Worm (Caenorhabditis elegans) whole organism, L1 larva: Measurements from ENCODE around the gene lron-1.

Experiments
- C16A3.4 ChIP-seq: fragments of 150-350 bp; optimal IDR thresholded peaks from 2 replicates; lab custom pipeline; 2014; ENCODE audit warnings: missing biosample characterization, missing genetic modification characterization
- ama-1 ChIP-seq: fragments of 150-350 bp; optimal IDR thresholded peaks from 2 replicates; lab custom pipeline; 2014
- ceh-8 ChIP-seq: fragments of 200-800 bp; sonication (Bioruptor generic); optimal IDR thresholded peaks from 2 replicates; lab custom pipeline; 2018; ENCODE audit warnings: mild to moderate bottlenecking, missing genetic modification characterization, moderate library complexity, missing compliant biosample characterization
- ceh-82 ChIP-seq, 3 experiments: fragments of 150-350 bp in 1 of 3; sonication (generic microtip) in 2 of 3; optimal IDR thresholded peaks; 2 replicates each; lab custom pipeline; 2014 to 2017; ENCODE audit warnings: missing biosample characterization in 3 of 3, missing genetic modification characterization in 3 of 3
- dsc-1 ChIP-seq: sonication (generic microtip); optimal IDR thresholded peaks from 2 replicates; lab custom pipeline; 2016; ENCODE audit warnings: mild to moderate bottlenecking, missing genetic modification characterization, missing compliant biosample characterization
- efl-1 ChIP-seq, 4 experiments: fragments of 150-350 bp; optimal IDR thresholded peaks in 3 of 4; peaks in 1 of 4; 1 replicate in 1 of 4; 2 replicates in 3 of 4; lab custom pipeline; 2014; ENCODE audit warnings: missing biosample characterization in 2 of 4, missing genetic modification characterization in 2 of 4, missing genetic modification reagents in 2 of 4
- elt-2 ChIP-seq: sonication (generic microtip); optimal IDR thresholded peaks from 2 replicates; lab custom pipeline; 2016; ENCODE audit warnings: missing genetic modification characterization, mild to moderate bottlenecking, inconsistent platforms, missing compliant biosample characterization, missing genetic modification reagents
- fkh-10 ChIP-seq: sonication (generic microtip); optimal IDR thresholded peaks from 2 replicates; lab custom pipeline; 2017; ENCODE audit warnings: missing biosample characterization, missing genetic modification reagents, missing genetic modification characterization
- fkh-4 ChIP-seq: sonication (generic microtip); optimal IDR thresholded peaks from 2 replicates; lab custom pipeline; 2016; ENCODE audit warnings: missing compliant biosample characterization, missing genetic modification characterization, borderline replicate concordance
- fkh-8 ChIP-seq: sonication (generic microtip); optimal IDR thresholded peaks from 2 replicates; lab custom pipeline; 2016; ENCODE audit warnings: mild to moderate bottlenecking, missing genetic modification characterization, missing compliant biosample characterization
- grh-1 ChIP-seq: fragments of 200-800 bp; sonication (Bioruptor generic); IDR thresholded peaks from 2 replicates; pipeline ENCODE4 v1.3.6; 2022; ENCODE audit warnings: missing genetic modification reagents, missing genetic modification characterization, missing compliant biosample characterization
- isw-1 ChIP-seq: fragments of 200-800 bp; sonication (Bioruptor generic); IDR thresholded peaks from 2 replicates; pipeline ENCODE4 v1.3.6; 2022; ENCODE audit warnings: missing genetic modification characterization, missing compliant biosample characterization
- lin-14 ChIP-seq: fragments of 200-800 bp; sonication (Bioruptor generic); optimal IDR thresholded peaks from 2 replicates; lab custom pipeline; 2018; ENCODE audit warnings: mild to moderate bottlenecking, missing genetic modification characterization, moderate library complexity, missing compliant biosample characterization
- lin-35 ChIP-seq, 2 experiments: fragments of 150-350 bp; optimal IDR thresholded peaks; 2 replicates each; lab custom pipeline; 2014; ENCODE audit warnings: missing biosample characterization in 2 of 2, missing genetic modification characterization in 2 of 2, missing genetic modification reagents in 2 of 2
- lir-3 ChIP-seq: sonication (generic microtip); optimal IDR thresholded peaks from 2 replicates; lab custom pipeline; 2016; ENCODE audit warnings: mild to moderate bottlenecking, missing genetic modification characterization, moderate library complexity, missing compliant biosample characterization; ENCODE audit not compliant: poor library complexity
- mdl-1 ChIP-seq, 2 experiments: fragments of 150-350 bp; optimal IDR thresholded peaks; 2 replicates each; lab custom pipeline; 2014 to 2017; ENCODE audit warnings: missing biosample characterization in 2 of 2, missing genetic modification characterization in 2 of 2, inconsistent platforms in 1 of 2
- mef-2 ChIP-seq: fragments of 150-350 bp; optimal IDR thresholded peaks from 2 replicates; lab custom pipeline; 2014; ENCODE audit warnings: missing biosample characterization, missing genetic modification characterization
- mep-1 ChIP-seq: fragments of 150-350 bp; optimal IDR thresholded peaks from 2 replicates; lab custom pipeline; 2014; ENCODE audit warnings: missing biosample characterization, missing genetic modification characterization
- nhr-11 ChIP-seq: fragments of 150-350 bp; optimal IDR thresholded peaks from 2 replicates; lab custom pipeline; 2014; ENCODE audit warnings: missing biosample characterization, missing genetic modification characterization
- nhr-19 ChIP-seq: fragments of 200-800 bp; sonication (Bioruptor generic); conservative IDR thresholded peaks from 2 replicates; pipeline ENCODE4 v1.3.6; 2022; ENCODE audit warnings: missing genetic modification characterization, missing compliant biosample characterization
- nhr-20 ChIP-seq: sonication (generic microtip); optimal IDR thresholded peaks from 2 replicates; lab custom pipeline; 2016; ENCODE audit warnings: mild to moderate bottlenecking, missing genetic modification characterization, missing compliant biosample characterization
- nhr-28 ChIP-seq: fragments of 150-350 bp; optimal IDR thresholded peaks from 2 replicates; lab custom pipeline; 2014; ENCODE audit warnings: missing biosample characterization, missing genetic modification characterization
- nhr-47 ChIP-seq: sonication (generic microtip); optimal IDR thresholded peaks from 2 replicates; lab custom pipeline; 2016; ENCODE audit warnings: mild to moderate bottlenecking, missing genetic modification characterization, moderate library complexity, missing compliant biosample characterization
- nhr-71 ChIP-seq: sonication (generic microtip); optimal IDR thresholded peaks from 2 replicates; lab custom pipeline; 2016; ENCODE audit warnings: mild to moderate bottlenecking, missing genetic modification characterization, moderate library complexity, missing compliant biosample characterization
- nhr-77 ChIP-seq: fragments of 150-350 bp; optimal IDR thresholded peaks from 2 replicates; lab custom pipeline; 2014; ENCODE audit warnings: missing biosample characterization, missing genetic modification characterization
- nhr-85 ChIP-seq: sonication (generic microtip); peaks from one replicate; lab custom pipeline; 2016; ENCODE audit warnings: missing genetic modification characterization, inconsistent platforms, missing compliant biosample characterization
- nhr-90 ChIP-seq: sonication (generic microtip); optimal IDR thresholded peaks from 2 replicates; lab custom pipeline; 2016; ENCODE audit warnings: mild to moderate bottlenecking, missing genetic modification characterization, missing compliant biosample characterization; ENCODE audit not compliant: poor library complexity
- pag-3 ChIP-seq: sonication (generic microtip); optimal IDR thresholded peaks from 2 replicates; lab custom pipeline; 2017; ENCODE audit warnings: missing genetic modification characterization, mild to moderate bottlenecking, missing compliant biosample characterization, antibody characterized with exemption, borderline replicate concordance; ENCODE audit not compliant: insufficient read depth
- pax-3 ChIP-seq: fragments of 200-800 bp; sonication (Bioruptor generic); optimal IDR thresholded peaks from 2 replicates; lab custom pipeline; 2018; ENCODE audit warnings: mild to moderate bottlenecking, missing genetic modification characterization, moderate library complexity, missing compliant biosample characterization
- pqm-1 ChIP-seq: sonication (generic microtip); optimal IDR thresholded peaks from 3 replicates; lab custom pipeline; 2017; ENCODE audit warnings: missing biosample characterization, missing genetic modification characterization
- rnt-1 ChIP-seq: sonication (generic microtip); optimal IDR thresholded peaks from 2 replicates; lab custom pipeline; 2016; ENCODE audit warnings: mild to moderate bottlenecking, missing genetic modification characterization, moderate library complexity, missing compliant biosample characterization
- snu-23 ChIP-seq: sonication (generic microtip); optimal IDR thresholded peaks from 2 replicates; lab custom pipeline; 2016; ENCODE audit warnings: missing genetic modification characterization, missing compliant biosample characterization
- swsn-7 ChIP-seq: sonication (generic microtip); optimal IDR thresholded peaks from 2 replicates; lab custom pipeline; 2016; ENCODE audit warnings: missing genetic modification characterization, missing compliant biosample characterization
- unc-30 ChIP-seq: sonication (generic microtip); optimal IDR thresholded peaks from 2 replicates; lab custom pipeline; 2017; ENCODE audit warnings: missing biosample characterization, missing genetic modification characterization
- unc-86 ChIP-seq: sonication (generic microtip); optimal IDR thresholded peaks from 2 replicates; lab custom pipeline; 2016; ENCODE audit warnings: missing genetic modification characterization, missing compliant biosample characterization
- unc-98 ChIP-seq: fragments of 200-800 bp; sonication (Bioruptor generic); IDR thresholded peaks from 2 replicates; pipeline ENCODE4 v1.3.6; 2022; ENCODE audit warnings: missing genetic modification characterization, missing compliant biosample characterization
- xbp-1 ChIP-seq: sonication (generic microtip); optimal IDR thresholded peaks from 2 replicates; lab custom pipeline; 2016; ENCODE audit warnings: missing genetic modification characterization, missing compliant biosample characterization
- zip-4 ChIP-seq: fragments of 200-800 bp; sonication (Bioruptor generic); optimal IDR thresholded peaks from 2 replicates; lab custom pipeline; 2018; ENCODE audit warnings: mild to moderate bottlenecking, missing genetic modification characterization, moderate library complexity, missing compliant biosample characterization
- ztf-11 ChIP-seq, 2 experiments: sonication (generic microtip); optimal IDR thresholded peaks; 2 replicates each; lab custom pipeline; 2016 to 2017; ENCODE audit warnings: missing genetic modification characterization in 2 of 2, missing biosample characterization in 1 of 2, missing compliant biosample characterization in 1 of 2

Gene lron-1

ce11 chrX:14602676-14603075, 30.2 kb downstream of the lron-1 start, which contains the start of gene eor-2 (continued):
- TF ChIP-seq nhr-90 (tag; lab: Kevin White, UChicago) (peak; percentile 75), pax-3 (tag; lab: Kevin White, UChicago) (no peak), lin-35 (GFP tag; optimal IDR thresholded peaks at IDR 0.05; lab: Kevin White, UChicago) (peak; percentile 47 to 81), unc-86 (peak; percentile 61), zip-4 (GFP tag; lab: Kevin White, UChicago) (no peak), fkh-10 (GFP tag; lab: Kevin White, UChicago) (peak; percentile 1)

- TF ChIP-seq lir-3 (tag; lab: Kevin White, UChicago) (no peak), nhr-19 (GFP tag; lab: Robert Waterston, UW) (no peak), elt-2 (tag; lab: Kevin White, UChicago) (no peak), unc-98 (no peak), pag-3 (no peak)
Measured at ce11 chrX:14607770-14608169, 35.3 kb downstream of the lron-1 start.

ce11 chrX:14610093-14610763, 37.7 kb downstream of the lron-1 start:
- TF ChIP-seq pqm-1 (tag; lab: Kevin White, UChicago) = no peak
- TF ChIP-seq nhr-20 (tag; lab: Kevin White, UChicago) = peak; percentile 37
- TF ChIP-seq snu-23 (GFP tag; lab: Kevin White, UChicago) = peak; percentile 83
- TF ChIP-seq rnt-1 (tag; lab: Kevin White, UChicago) = peak; percentile 44
- TF ChIP-seq mep-1 (tag; lab: Kevin White, UChicago) = no peak
- no peak for TF ChIP-seq unc-30 (tag; lab: Kevin White, UChicago)
- no peak for TF ChIP-seq nhr-77
- peak; percentile 22 to 83 (median 61) for TF ChIP-seq ceh-82 (tag; optimal IDR thresholded peaks at IDR 0.05; lab: Kevin White, UChicago)
- TF ChIP-seq mdl-1 (tag; optimal IDR thresholded peaks at IDR 0.05; lab: Kevin White, UChicago) = peak in 1 of 2 experiments; percentile 66
- peak in 1 of 2 experiments; percentile 72 for TF ChIP-seq efl-1 (optimal IDR thresholded peaks at IDR 0.05; lab: Kevin White, UChicago)
- no peak for TF ChIP-seq efl-1 (GFP tag; optimal IDR thresholded peaks at IDR 0.05 in 1 of 2; lab: Kevin White, UChicago)
- peak; percentile 53 for TF ChIP-seq fkh-8 (tag; lab: Kevin White, UChicago)
- peak; percentile 47 for TF ChIP-seq swsn-7 (tag; lab: Kevin White, UChicago)
- no peak for TF ChIP-seq nhr-28 (tag; lab: Kevin White, UChicago)
- TF ChIP-seq unc-86 = peak; percentile 46
- peak; percentile 68 for TF ChIP-seq nhr-71 (tag; lab: Kevin White, UChicago)
- no peak for TF ChIP-seq nhr-11 (tag; lab: Kevin White, UChicago)
- peak; percentile 25 to 49 for TF ChIP-seq lin-35 (GFP tag; optimal IDR thresholded peaks at IDR 0.05; lab: Kevin White, UChicago)
- peak; percentile 86 for TF ChIP-seq lin-14
- TF ChIP-seq nhr-47 = peak; percentile 59
- peak; percentile 38 for TF ChIP-seq xbp-1 (tag; lab: Kevin White, UChicago)
- no peak for TF ChIP-seq ztf-11 (tag; optimal IDR thresholded peaks at IDR 0.05; lab: Kevin White, UChicago)
- TF ChIP-seq grh-1 (GFP tag; lab: Robert Waterston, UW) = peak; percentile 32; the same call in 1 of the 2 replicates
- peak; percentile 17 for TF ChIP-seq ceh-8 (GFP tag; lab: Kevin White, UChicago)
- TF ChIP-seq fkh-4 (tag; lab: Kevin White, UChicago) = no peak
- peak; percentile 29 for TF ChIP-seq dsc-1 (tag; lab: Kevin White, UChicago)
- peak; percentile 76 for TF ChIP-seq nhr-85
- no peak for TF ChIP-seq fkh-10 (GFP tag; lab: Kevin White, UChicago)
- TF ChIP-seq ama-1 = no peak
- TF ChIP-seq isw-1 (GFP tag; lab: Robert Waterston, UW) = peak; percentile 23
- TF ChIP-seq C16A3.4 (tag; lab: Kevin White, UChicago) = no peak
- TF ChIP-seq mef-2 (tag; lab: Kevin White, UChicago) = no peak
